Fruit fly (Drosophila melanogaster) whole organism, embryonic: ENCODE results near the gene CG31161.

Experiments used
- Ada2b ChIP-seq: fragments of 200-800 bp; sonication (Bioruptor generic); IDR thresholded peaks from 2 replicates; pipeline ENCODE4 v1.3.6; 2022; ENCODE audit warnings: missing biosample characterization, missing genetic modification characterization
- Bgb ChIP-seq: fragments of 200-800 bp; sonication (Bioruptor generic); IDR thresholded peaks from 2 replicates; pipeline ENCODE4 v1.3.6; 2022; ENCODE audit warnings: missing biosample characterization, missing genetic modification characterization; ENCODE audit not compliant: partially characterized antibody
- CG11504 ChIP-seq: fragments of 200-800 bp; sonication (Bioruptor generic); optimal IDR thresholded peaks from 3 replicates; lab custom pipeline; 2019; ENCODE audit warnings: missing biosample characterization, mild to moderate bottlenecking, missing genetic modification characterization, moderate library complexity
- CG15011 ChIP-seq: fragments of 200-800 bp; sonication (Bioruptor generic); optimal IDR thresholded peaks from 3 replicates; lab custom pipeline; 2018; ENCODE audit warnings: missing biosample characterization, mild to moderate bottlenecking, missing genetic modification characterization
- CG15514 ChIP-seq: fragments of 200-800 bp; sonication (Bioruptor generic); optimal IDR thresholded peaks from 3 replicates; lab custom pipeline; 2017; ENCODE audit warnings: missing biosample characterization, missing genetic modification characterization, mild to moderate bottlenecking, moderate library complexity, missing genetic modification reagents
- CG17612 ChIP-seq: fragments of 200-800 bp; sonication (Bioruptor generic); IDR thresholded peaks from 2 replicates; pipeline ENCODE4 v1.3.6; 2022; ENCODE audit warnings: missing biosample characterization, missing genetic modification characterization
- CG1832 ChIP-seq: fragments of 200-800 bp; sonication (Bioruptor generic); optimal IDR thresholded peaks from 2 replicates; lab custom pipeline; 2017; ENCODE audit warnings: missing biosample characterization, mild to moderate bottlenecking, missing genetic modification characterization, inconsistent platforms
- CG2116 ChIP-seq: fragments of 200-800 bp; sonication (Bioruptor generic); optimal IDR thresholded peaks from 3 replicates; lab custom pipeline; 2018; ENCODE audit warnings: missing biosample characterization, mild to moderate bottlenecking, missing genetic modification characterization
- CG30020 ChIP-seq: fragments of 200-800 bp; optimal IDR thresholded peaks from 2 replicates; lab custom pipeline; 2019; ENCODE audit warnings: missing biosample characterization, mild to moderate bottlenecking, missing genetic modification characterization, moderate library complexity
- CG32532 ChIP-seq: fragments of 200-800 bp; sonication (Bioruptor generic); IDR thresholded peaks from 2 replicates; pipeline ENCODE4 v1.3.6; 2022; ENCODE audit warnings: missing biosample characterization, missing genetic modification characterization
- CG4328 ChIP-seq: fragments of 200-800 bp; sonication (Bioruptor generic); optimal IDR thresholded peaks from 3 replicates; lab custom pipeline; 2017; ENCODE audit warnings: missing biosample characterization, missing genetic modification reagents, missing genetic modification characterization
- CG4617 ChIP-seq: fragments of 200-800 bp; sonication (Bioruptor generic); optimal IDR thresholded peaks from 3 replicates; lab custom pipeline; 2016; ENCODE audit warnings: missing biosample characterization, missing genetic modification characterization, borderline replicate concordance
- CG6689 ChIP-seq: fragments of 200-800 bp; sonication (Bioruptor generic); IDR thresholded peaks from 2 replicates; pipeline ENCODE4 v1.3.6; 2022; ENCODE audit warnings: missing biosample characterization, missing genetic modification characterization
- CG9727 ChIP-seq: fragments of 200-800 bp; sonication (Bioruptor generic); optimal IDR thresholded peaks from 3 replicates; lab custom pipeline; 2017; ENCODE audit warnings: missing biosample characterization, mild to moderate bottlenecking, missing genetic modification characterization
- CG9817 ChIP-seq: fragments of 200-800 bp; sonication (Bioruptor generic); optimal IDR thresholded peaks from 2 replicates; lab custom pipeline; 2018; ENCODE audit warnings: missing biosample characterization, mild to moderate bottlenecking, missing genetic modification characterization, moderate library complexity
- CHES-1-like ChIP-seq: fragments of 200-800 bp; sonication (Bioruptor generic); optimal IDR thresholded peaks from 2 replicates; lab custom pipeline; 2016; ENCODE audit warnings: missing biosample characterization, missing genetic modification characterization
- CTCF ChIP-seq: fragments of 200-800 bp; sonication (Bioruptor generic); optimal IDR thresholded peaks from 2 replicates; lab custom pipeline; 2017; ENCODE audit warnings: missing biosample characterization, mild to moderate bottlenecking, missing genetic modification characterization, moderate library complexity
- CkIIα-i1 ChIP-seq: fragments of 200-800 bp; sonication (Bioruptor generic); IDR thresholded peaks from 2 replicates; pipeline ENCODE4 v1.3.6; 2022; ENCODE audit warnings: missing biosample characterization, missing genetic modification characterization
- D19A ChIP-seq: fragments of 200-800 bp; optimal IDR thresholded peaks from 3 replicates; lab custom pipeline; 2019; ENCODE audit warnings: missing biosample characterization, mild to moderate bottlenecking, missing genetic modification characterization, moderate library complexity
- Dref ChIP-seq: fragments of 200-800 bp; sonication (Bioruptor generic); IDR thresholded peaks from 2 replicates; pipeline ENCODE4 v1.3.6; 2022; ENCODE audit warnings: missing biosample characterization, missing genetic modification characterization
- Drgx ChIP-seq: fragments of 200-800 bp; sonication (Bioruptor generic); IDR thresholded peaks from 2 replicates; pipeline ENCODE4 v1.3.6; 2022; ENCODE audit warnings: missing biosample characterization, missing genetic modification characterization
- Eip74EF ChIP-seq, 2 experiments: fragments of 200-800 bp in 1 of 2; fragments of >200 bp in 1 of 2; sonication (Bioruptor generic) in 1 of 2; optimal IDR thresholded peaks; 2 replicates each; lab custom pipeline; 2017 to 2019; ENCODE audit warnings: missing biosample characterization in 2 of 2, missing genetic modification characterization in 2 of 2, mild to moderate bottlenecking in 1 of 2, moderate library complexity in 1 of 2
- Ets97D ChIP-seq: fragments of 200-800 bp; sonication (Bioruptor generic); optimal IDR thresholded peaks from 3 replicates; lab custom pipeline; 2016; ENCODE audit warnings: missing biosample characterization, missing genetic modification characterization
- Gsc ChIP-seq: fragments of 200-800 bp; sonication (Bioruptor generic); IDR thresholded peaks from 2 replicates; pipeline ENCODE4 v1.3.6; 2022; ENCODE audit warnings: missing biosample characterization, missing genetic modification characterization
- HLH54F ChIP-seq: fragments of 200-800 bp; sonication (Bioruptor generic); optimal IDR thresholded peaks from 3 replicates; lab custom pipeline; 2016; ENCODE audit warnings: missing biosample characterization, missing genetic modification characterization
- Hr3 ChIP-seq: fragments of 200-800 bp; sonication (Bioruptor generic); optimal IDR thresholded peaks from 3 replicates; lab custom pipeline; 2016; ENCODE audit warnings: missing biosample characterization, missing genetic modification characterization
- Jarid2 ChIP-seq: fragments of 200-800 bp; sonication (Bioruptor generic); optimal IDR thresholded peaks from 3 replicates; lab custom pipeline; 2017; ENCODE audit warnings: mild to moderate bottlenecking, missing biosample characterization, missing genetic modification reagents, missing genetic modification characterization
- MESR4 ChIP-seq: fragments of 200-800 bp; sonication (Bioruptor generic); optimal IDR thresholded peaks from 2 replicates; lab custom pipeline; 2018; ENCODE audit warnings: missing biosample characterization, mild to moderate bottlenecking, missing genetic modification characterization, moderate library complexity
- Rfx ChIP-seq: fragments of 200-800 bp; sonication (Bioruptor generic); IDR thresholded peaks from 2 replicates; pipeline ENCODE4 v1.3.6; 2022; ENCODE audit warnings: missing biosample characterization, missing genetic modification characterization
- Sin3A ChIP-seq: fragments of >200 bp; optimal IDR thresholded peaks from 2 replicates; lab custom pipeline; 2018
- Six4 ChIP-seq: fragments of 200-800 bp; sonication (Bioruptor generic); optimal IDR thresholded peaks from 2 replicates; lab custom pipeline; 2016; ENCODE audit warnings: missing biosample characterization, missing genetic modification characterization
- Sry-β ChIP-seq: fragments of 200-800 bp; sonication (Bioruptor generic); optimal IDR thresholded peaks from 2 replicates; lab custom pipeline; 2018; ENCODE audit warnings: missing biosample characterization, mild to moderate bottlenecking, missing genetic modification characterization, moderate library complexity
- Stat92E ChIP-seq, 3 experiments: fragments of >200 bp in 2 of 3; fragments of 200-800 bp in 1 of 3; sonication (Bioruptor generic) in 1 of 3; optimal IDR thresholded peaks; 2 replicates each; lab custom pipeline; 2017 to 2019; ENCODE audit warnings: missing biosample characterization in 3 of 3, missing genetic modification characterization in 3 of 3, mild to moderate bottlenecking in 1 of 3, moderate library complexity in 1 of 3
- al ChIP-seq: fragments of 200-800 bp; sonication (Bioruptor generic); IDR thresholded peaks from 2 replicates; pipeline ENCODE4 v1.3.6; 2022; ENCODE audit warnings: missing biosample characterization, missing genetic modification characterization
- aop ChIP-seq: fragments of 200-800 bp; sonication (Bioruptor generic); IDR thresholded peaks from 2 replicates; pipeline ENCODE4 v1.3.6; 2022; ENCODE audit warnings: missing biosample characterization, missing genetic modification characterization
- az2 ChIP-seq: fragments of 200-800 bp; sonication (Bioruptor generic); optimal IDR thresholded peaks from 3 replicates; lab custom pipeline; 2016; ENCODE audit warnings: missing biosample characterization, missing genetic modification characterization
- bsh ChIP-seq, 2 experiments: fragments of 200-800 bp; sonication (Bioruptor generic); optimal IDR thresholded peaks; 2 replicates each; lab custom pipeline; 2017 to 2018; ENCODE audit warnings: mild to moderate bottlenecking in 2 of 2, missing biosample characterization in 2 of 2, missing genetic modification characterization in 2 of 2, moderate library complexity in 1 of 2
- grau ChIP-seq: fragments of 200-800 bp; optimal IDR thresholded peaks from 3 replicates; lab custom pipeline; 2019; ENCODE audit warnings: missing biosample characterization, mild to moderate bottlenecking, missing genetic modification characterization, moderate library complexity
- hb ChIP-seq: fragments of 200-800 bp; sonication (Bioruptor generic); IDR thresholded peaks from 3 replicates; pipeline ENCODE4 v1.3.6; 2022; ENCODE audit warnings: missing biosample characterization, missing genetic modification characterization; ENCODE audit not compliant: partially characterized antibody
- lola ChIP-seq, 3 experiments: fragments of >200 bp in 2 of 3; fragments of 200-800 bp in 1 of 3; sonication (Bioruptor generic) in 1 of 3; optimal IDR thresholded peaks; 2 replicates each; lab custom pipeline; 2017 to 2019; ENCODE audit warnings: missing biosample characterization in 3 of 3, missing genetic modification characterization in 3 of 3, mild to moderate bottlenecking in 1 of 3, moderate library complexity in 1 of 3
- otp ChIP-seq: fragments of 200-800 bp; sonication (Bioruptor generic); IDR thresholded peaks from 3 replicates; pipeline ENCODE4, ENCODE4 v1.3.6; 2022; ENCODE audit warnings: missing biosample characterization, missing genetic modification characterization
- p53 ChIP-seq: fragments of 200-800 bp; sonication (Bioruptor generic); optimal IDR thresholded peaks from 2 replicates; lab custom pipeline; 2016; ENCODE audit warnings: missing biosample characterization, missing genetic modification characterization
- phol ChIP-seq: fragments of 200-800 bp; sonication (Bioruptor generic); optimal IDR thresholded peaks from 3 replicates; lab custom pipeline; 2018; ENCODE audit warnings: missing biosample characterization, mild to moderate bottlenecking, missing genetic modification characterization, moderate library complexity
- psq ChIP-seq: fragments of 200-800 bp; sonication (Bioruptor generic); optimal IDR thresholded peaks from 2 replicates; lab custom pipeline; 2017; ENCODE audit warnings: missing biosample characterization, missing genetic modification characterization
- sens ChIP-seq: fragments of 200-800 bp; sonication (Bioruptor generic); peaks from one replicate; lab custom pipeline; 2016; ENCODE audit warnings: missing biosample characterization, missing genetic modification characterization
- tio ChIP-seq: fragments of 200-800 bp; sonication (Bioruptor generic); optimal IDR thresholded peaks from 2 replicates; lab custom pipeline; 2017; ENCODE audit warnings: missing biosample characterization, missing genetic modification characterization, inconsistent platforms
- trh ChIP-seq: fragments of 200-800 bp; sonication (Bioruptor generic); optimal IDR thresholded peaks from 2 replicates; lab custom pipeline; 2016; ENCODE audit warnings: missing biosample characterization, missing genetic modification characterization
- wdn ChIP-seq: fragments of 200-800 bp; sonication (Bioruptor generic); IDR thresholded peaks from 2 replicates; pipeline ENCODE4 v1.3.6; 2022; ENCODE audit warnings: missing biosample characterization, missing genetic modification characterization
- zfh2 ChIP-seq: fragments of 200-800 bp; sonication (Bioruptor generic); optimal IDR thresholded peaks from 2 replicates; lab custom pipeline; 2016; ENCODE audit warnings: missing biosample characterization, missing genetic modification characterization

CG31161 gene

dm6 chr3R:22625514-22626333, 9.4 kb downstream of the CG31161 start:
- TF ChIP-seq zfh2 (GFP tag; lab: Kevin White, UChicago) (no peak), trh (GFP tag; lab: Kevin White, UChicago) (no peak), CG1832 (GFP tag; lab: Kevin White, UChicago) (no peak), tio (GFP tag; lab: Kevin White, UChicago) (peak; percentile 56), Sry-β (GFP tag; lab: Kevin White, UChicago) (no peak), CG32532 (no peak), az2 (GFP tag; lab: Kevin White, UChicago) (peak; percentile 58), sens (peak; percentile 87), grau (tag; lab: Kevin White, UChicago) (peak; percentile 52), CG6689 (peak; percentile 57), Dref (GFP tag; lab: Robert Waterston, UW) (no peak), CG4328 (no peak), phol (tag; lab: Kevin White, UChicago) (peak; percentile 60), Six4 (GFP tag; lab: Kevin White, UChicago) (no peak), psq (GFP tag; lab: Kevin White, UChicago) (no peak), D19A (peak; percentile 60), CG15011 (GFP tag; lab: Kevin White, UChicago) (peak; percentile 23), CG30020 (tag; lab: Kevin White, UChicago) (no peak), MESR4 (GFP tag; lab: Kevin White, UChicago) (no peak), bsh (GFP tag; optimal IDR thresholded peaks at IDR 0.05; lab: Kevin White, UChicago) (peak in 1 of 2 experiments; percentile 59), Drgx (GFP tag; lab: Robert Waterston, UW) (no peak), otp (GFP tag; lab: Robert Waterston, UW) (0 out of 3 replicates have a peak, but pooled peaks have one; percentile 16), Hr3 (GFP tag; lab: Kevin White, UChicago) (peak; percentile 28), CG9817 (tag; lab: Kevin White, UChicago) (no peak), Eip74EF (GFP tag; optimal IDR thresholded peaks at IDR 0.05; lab: Kevin White, UChicago) (peak in 1 of 2 experiments; percentile 7), Ets97D (no peak), Jarid2 (GFP tag; lab: Kevin White, UChicago) (no peak), hb (GFP tag; lab: Robert Waterston, UW) (no peak), Ada2b (GFP tag; lab: Robert Waterston, UW) (peak; percentile 20; the same call in 1 of the 2 replicates), Gsc (GFP tag; lab: Robert Waterston, UW) (no peak), HLH54F (GFP tag; lab: Kevin White, UChicago) (no peak), al (GFP tag; lab: Robert Waterston, UW) (no peak), p53 (no peak), CG2116 (GFP tag; lab: Kevin White, UChicago) (no peak), aop (GFP tag; lab: Robert Waterston, UW) (no peak), Rfx (no peak), CG17612 (GFP tag; lab: Robert Waterston, UW) (no peak), CHES-1-like (GFP tag; lab: Kevin White, UChicago) (no peak), lola (GFP tag; optimal IDR thresholded peaks at IDR 0.05; lab: Kevin White, UChicago) (peak in 1 of 3 experiments; percentile 72), Bgb (0 out of 2 replicates have a peak, but pooled peaks have one; percentile 4), CkIIα-i1 (GFP tag; lab: Robert Waterston, UW) (no peak), CG15514 (GFP tag; lab: Kevin White, UChicago) (no peak), Stat92E (GFP tag; optimal IDR thresholded peaks at IDR 0.05; lab: Kevin White, UChicago) (peak in 1 of 3 experiments; percentile 86), wdn (no peak; the same call in 1 of the 2 replicates), CTCF (GFP tag; lab: Kevin White, UChicago) (no peak), CG4617 (GFP tag; lab: Kevin White, UChicago) (no peak), Sin3A (no peak), CG11504 (peak; percentile 76), CG9727 (GFP tag; lab: Kevin White, UChicago) (peak; percentile 66)
